Fruit fly (Drosophila melanogaster) Kc167 (cell line): ENCODE results near the gene Remo.

Source experiments
- Myc ChIP-seq: fragments of >200 bp; optimal IDR thresholded peaks from 2 replicates; lab custom pipeline; 2017; ENCODE audit warnings: missing external identifiers
- Sin3A ChIP-seq: fragments of >200 bp; optimal IDR thresholded peaks from 2 replicates; lab custom pipeline; 2018; ENCODE audit warnings: missing external identifiers
- h ChIP-seq: fragments of >200 bp; optimal IDR thresholded peaks from 3 replicates; lab custom pipeline; 2018; ENCODE audit warnings: missing external identifiers
- insv ChIP-seq: fragments of >200 bp; optimal IDR thresholded peaks from 3 replicates; lab custom pipeline; 2018; ENCODE audit warnings: missing external identifiers
- psq ChIP-seq: fragments of >200 bp; optimal IDR thresholded peaks from 2 replicates; lab custom pipeline; 2017; ENCODE audit warnings: missing external identifiers
- ttk ChIP-seq: sonication (Bioruptor generic); optimal IDR thresholded peaks from 2 replicates; lab custom pipeline; 2017; ENCODE audit warnings: missing external identifiers

Remo gene

dm6 chrX:13315463-13315817 is 27.6 kb downstream of the Remo start:
- TF ChIP-seq ttk (lab: Kevin White, UChicago) (no peak), h (lab: Kevin White, UChicago) (no peak), Sin3A (lab: Kevin White, UChicago) (no peak), psq (lab: Kevin White, UChicago) (no peak), Myc (lab: Kevin White, UChicago) (no peak), insv (no peak)

dm6 chrX:13319376-13319883 is 31.6 kb downstream of the Remo start:
- TF ChIP-seq Sin3A (lab: Kevin White, UChicago) = no peak
- TF ChIP-seq insv = no peak
- no peak for TF ChIP-seq h (lab: Kevin White, UChicago)
- no peak for TF ChIP-seq ttk (lab: Kevin White, UChicago)
- TF ChIP-seq psq (lab: Kevin White, UChicago) = no peak
- no peak for TF ChIP-seq Myc (lab: Kevin White, UChicago)

- TF ChIP-seq h (lab: Kevin White, UChicago) (no peak), Sin3A (lab: Kevin White, UChicago) (no peak), psq (lab: Kevin White, UChicago) (no peak), ttk (lab: Kevin White, UChicago) (no peak), insv (no peak), Myc (lab: Kevin White, UChicago) (no peak)
Measured at dm6 chrX:13320697-13321445, 33.0 kb downstream of the Remo start.

dm6 chrX:13322405-13322804 is 34.6 kb downstream of the Remo start:
- no peak for TF ChIP-seq Sin3A (lab: Kevin White, UChicago)
- TF ChIP-seq insv = no peak
- TF ChIP-seq psq (lab: Kevin White, UChicago) = no peak
- no peak for TF ChIP-seq Myc (lab: Kevin White, UChicago)
- TF ChIP-seq ttk (lab: Kevin White, UChicago) = no peak
- no peak for TF ChIP-seq h (lab: Kevin White, UChicago)

dm6 chrX:13323114-13323513 is 35.3 kb downstream of the Remo start:
- TF ChIP-seq h (lab: Kevin White, UChicago) (no peak), Sin3A (lab: Kevin White, UChicago) (no peak), Myc (lab: Kevin White, UChicago) (no peak), insv (no peak), ttk (lab: Kevin White, UChicago) (no peak)

- TF ChIP-seq ttk (lab: Kevin White, UChicago) (no peak), insv (no peak), h (lab: Kevin White, UChicago) (no peak), Myc (lab: Kevin White, UChicago) (no peak), psq (lab: Kevin White, UChicago) (no peak), Sin3A (lab: Kevin White, UChicago) (no peak)
Measured at dm6 chrX:13323526-13323925, 35.7 kb downstream of the Remo start.

- TF ChIP-seq Sin3A (lab: Kevin White, UChicago) (no peak), Myc (lab: Kevin White, UChicago) (no peak), psq (lab: Kevin White, UChicago) (no peak), h (lab: Kevin White, UChicago) (no peak), insv (no peak), ttk (lab: Kevin White, UChicago) (no peak)
Measured at dm6 chrX:13325310-13325709, 37.5 kb downstream of the Remo start.

dm6 chrX:13329572-13330046 is 41.8 kb downstream of the Remo start, which contains the start of gene Prx2:
Prx2 (plus strand) TSS chrX:13329824.
- no peak for TF ChIP-seq ttk (lab: Kevin White, UChicago)
- TF ChIP-seq psq (lab: Kevin White, UChicago) = no peak
- TF ChIP-seq insv = no peak
- no peak for TF ChIP-seq Sin3A (lab: Kevin White, UChicago)
- no peak for TF ChIP-seq Myc (lab: Kevin White, UChicago)
- no peak for TF ChIP-seq h (lab: Kevin White, UChicago)

dm6 chrX:13331814-13332701 is 44.2 kb downstream of the Remo start:
- TF ChIP-seq h (lab: Kevin White, UChicago) (no peak), psq (lab: Kevin White, UChicago) (no peak), ttk (lab: Kevin White, UChicago) (no peak), insv (no peak), Myc (lab: Kevin White, UChicago) (no peak), Sin3A (lab: Kevin White, UChicago) (no peak)

dm6 chrX:13332702-13333243 is 44.9 kb downstream of the Remo start:
- TF ChIP-seq h (lab: Kevin White, UChicago) = no peak
- TF ChIP-seq ttk (lab: Kevin White, UChicago) = no peak
- TF ChIP-seq psq (lab: Kevin White, UChicago) = no peak
- TF ChIP-seq Sin3A (lab: Kevin White, UChicago) = no peak
- no peak for TF ChIP-seq Myc (lab: Kevin White, UChicago)
- no peak for TF ChIP-seq insv
